Worm (Caenorhabditis elegans) whole organism, young adult: Measurements from ENCODE around the gene F32D8.14.

ENCODE experiments used
- B0336.3 ChIP-seq: fragments of 200-800 bp; sonication (Bioruptor generic); IDR thresholded peaks from 2 replicates; pipeline ENCODE4 v1.3.6; 2022; ENCODE audit warnings: missing genetic modification characterization, missing compliant biosample characterization
- F10E7.11 ChIP-seq: sonication (generic microtip); optimal IDR thresholded peaks from 2 replicates; lab custom pipeline; 2017; ENCODE audit warnings: mild to moderate bottlenecking, missing genetic modification characterization, moderate library complexity, missing compliant biosample characterization
- F49E8.2 ChIP-seq: sonication (generic microtip); optimal IDR thresholded peaks from 3 replicates; lab custom pipeline; 2017; ENCODE audit warnings: missing genetic modification characterization, mild to moderate bottlenecking, missing compliant biosample characterization, antibody characterized with exemption, moderate library complexity; ENCODE audit not compliant: insufficient read depth
- F57A8.1 ChIP-seq: fragments of 200-800 bp; sonication (Bioruptor generic); optimal IDR thresholded peaks from 2 replicates; lab custom pipeline; 2018; ENCODE audit warnings: mild to moderate bottlenecking, missing genetic modification characterization, moderate library complexity, missing compliant biosample characterization
- K11D2.4 ChIP-seq: fragments of 200-800 bp; sonication (Bioruptor generic); IDR thresholded peaks from 2 replicates; pipeline ENCODE4 v1.3.6; 2022; ENCODE audit warnings: missing genetic modification reagents, missing genetic modification characterization, missing compliant biosample characterization
- Y53G8AR.9 ChIP-seq: fragments of 200-800 bp; sonication (Bioruptor generic); conservative IDR thresholded peaks from 2 replicates; pipeline ENCODE4 v1.3.6; 2022; ENCODE audit warnings: missing genetic modification reagents, missing genetic modification characterization, missing compliant biosample characterization
- Y67H2A.10 ChIP-seq: fragments of 200-800 bp; sonication (Bioruptor generic); conservative IDR thresholded peaks from 2 replicates; pipeline ENCODE4 v1.3.6; 2022; ENCODE audit warnings: missing genetic modification reagents, missing genetic modification characterization, missing compliant biosample characterization
- aptf-3 ChIP-seq: fragments of 200-800 bp; sonication (Bioruptor generic); IDR thresholded peaks from 2 replicates; pipeline ENCODE4 v1.3.6; 2022; ENCODE audit warnings: missing genetic modification characterization, missing compliant biosample characterization
- atf-7 ChIP-seq: sonication (generic microtip); optimal IDR thresholded peaks from 2 replicates; lab custom pipeline; 2017; ENCODE audit warnings: mild to moderate bottlenecking, missing genetic modification characterization, missing compliant biosample characterization
- attf-3 ChIP-seq: fragments of 200-800 bp; sonication (Bioruptor generic); conservative IDR thresholded peaks from 2 replicates; pipeline ENCODE4 v1.3.6; 2022; ENCODE audit warnings: missing genetic modification reagents, missing genetic modification characterization, missing compliant biosample characterization
- attf-6 ChIP-seq: fragments of 200-800 bp; sonication (Bioruptor generic); IDR thresholded peaks from 2 replicates; pipeline ENCODE4 v1.3.6; 2022; ENCODE audit warnings: missing genetic modification reagents, missing genetic modification characterization, missing compliant biosample characterization
- bed-1 ChIP-seq: fragments of 200-800 bp; sonication (Bioruptor generic); IDR thresholded peaks from 2 replicates; pipeline ENCODE4 v1.3.6; 2022; ENCODE audit warnings: missing genetic modification reagents, missing genetic modification characterization, missing compliant biosample characterization
- ceh-100 ChIP-seq: fragments of 200-800 bp; sonication (Bioruptor generic); IDR thresholded peaks from 2 replicates; pipeline ENCODE4 v1.3.6; 2022; ENCODE audit warnings: missing genetic modification reagents, missing genetic modification characterization, missing compliant biosample characterization
- ceh-40 ChIP-seq: fragments of 200-800 bp; sonication (Bioruptor generic); IDR thresholded peaks from 2 replicates; pipeline ENCODE4 v1.3.6; 2022; ENCODE audit warnings: missing genetic modification characterization, missing compliant biosample characterization
- die-1 ChIP-seq: sonication (generic microtip); optimal IDR thresholded peaks from 2 replicates; lab custom pipeline; 2016; ENCODE audit warnings: missing genotype, mild to moderate bottlenecking, missing genetic modification characterization, missing compliant biosample characterization
- dpff-1 ChIP-seq: sonication (generic microtip); optimal IDR thresholded peaks from 2 replicates; lab custom pipeline; 2017; ENCODE audit warnings: mild to moderate bottlenecking, missing genetic modification characterization, missing compliant biosample characterization
- egl-44 ChIP-seq: fragments of 200-800 bp; sonication (Bioruptor generic); IDR thresholded peaks from 2 replicates; pipeline ENCODE4 v1.3.6; 2022; ENCODE audit warnings: missing genetic modification reagents, missing genetic modification characterization, missing compliant biosample characterization
- egrh-3 ChIP-seq: fragments of 200-800 bp; sonication (Bioruptor generic); IDR thresholded peaks from 2 replicates; pipeline ENCODE4 v1.3.6; 2022; ENCODE audit warnings: missing genetic modification reagents, missing genetic modification characterization, missing compliant biosample characterization
- gei-17 ChIP-seq: fragments of 200-800 bp; sonication (Bioruptor generic); optimal IDR thresholded peaks from 2 replicates; lab custom pipeline; 2018; ENCODE audit warnings: mild to moderate bottlenecking, missing genetic modification characterization, missing compliant biosample characterization
- him-1 ChIP-seq: sonication (generic microtip); optimal IDR thresholded peaks from 2 replicates; lab custom pipeline; 2016; ENCODE audit warnings: missing genotype, missing genetic modification reagents, missing genetic modification characterization, missing compliant biosample characterization
- hmg-20 ChIP-seq: fragments of 200-800 bp; sonication (Bioruptor generic); IDR thresholded peaks from 2 replicates; pipeline ENCODE4 v1.3.6; 2022; ENCODE audit warnings: missing genetic modification reagents, missing genetic modification characterization, missing compliant biosample characterization
- hsf-1 ChIP-seq: fragments of 200-800 bp; sonication (Bioruptor generic); IDR thresholded peaks from 2 replicates; pipeline ENCODE4 v1.3.6; 2022; ENCODE audit warnings: missing genetic modification reagents, missing genetic modification characterization, missing compliant biosample characterization
- lag-1 ChIP-seq: fragments of 200-800 bp; sonication (Bioruptor generic); IDR thresholded peaks from 2 replicates; pipeline ENCODE4 v1.3.6; 2022; ENCODE audit warnings: missing genetic modification reagents, missing genetic modification characterization, missing compliant biosample characterization
- lin-35 ChIP-seq, 3 experiments: fragments of 150-350 bp in 2 of 3; sonication (generic microtip) in 1 of 3; optimal IDR thresholded peaks; 2 replicates each; lab custom pipeline; 2014 to 2018; ENCODE audit warnings: missing biosample characterization in 3 of 3, missing genetic modification characterization in 3 of 3, missing genetic modification reagents in 3 of 3
- lin-40 ChIP-seq: sonication (generic microtip); optimal IDR thresholded peaks from 2 replicates; lab custom pipeline; 2016; ENCODE audit warnings: missing genetic modification characterization, mild to moderate bottlenecking, missing compliant biosample characterization, missing genotype, missing genetic modification reagents
- lin-54 ChIP-seq: fragments of 200-800 bp; sonication (Bioruptor generic); optimal IDR thresholded peaks from 2 replicates; lab custom pipeline; 2018; ENCODE audit warnings: mild to moderate bottlenecking, missing genetic modification characterization, missing compliant biosample characterization
- lir-1 ChIP-seq: fragments of 200-800 bp; sonication (Bioruptor generic); conservative IDR thresholded peaks from 2 replicates; pipeline ENCODE4 v1.3.6; 2022; ENCODE audit warnings: missing genetic modification reagents, missing genetic modification characterization, missing compliant biosample characterization
- lsy-27 ChIP-seq: sonication (generic microtip); optimal IDR thresholded peaks from 2 replicates; lab custom pipeline; 2017; ENCODE audit warnings: missing genetic modification characterization, mild to moderate bottlenecking, missing compliant biosample characterization, antibody characterized with exemption, missing genotype, borderline replicate concordance; ENCODE audit not compliant: insufficient read depth
- nfyb-1 ChIP-seq: fragments of 200-800 bp; sonication (Bioruptor generic); IDR thresholded peaks from 2 replicates; pipeline ENCODE4 v1.3.6; 2022; ENCODE audit warnings: missing genetic modification reagents, missing genetic modification characterization, missing compliant biosample characterization
- nhr-120 ChIP-seq: fragments of 200-800 bp; sonication (Bioruptor generic); IDR thresholded peaks from 2 replicates; pipeline ENCODE4 v1.3.6; 2022; ENCODE audit warnings: missing genetic modification characterization, missing compliant biosample characterization
- nhr-80 ChIP-seq: sonication (generic microtip); optimal IDR thresholded peaks from 2 replicates; lab custom pipeline; 2016; ENCODE audit warnings: missing genetic modification characterization, missing compliant biosample characterization
- repo-1 ChIP-seq: sonication (generic microtip); optimal IDR thresholded peaks from 2 replicates; lab custom pipeline; 2017; ENCODE audit warnings: mild to moderate bottlenecking, missing genetic modification characterization, missing compliant biosample characterization
- sea-2 ChIP-seq: fragments of 200-800 bp; sonication (Bioruptor generic); IDR thresholded peaks from 2 replicates; pipeline ENCODE4 v1.3.6; 2022; ENCODE audit warnings: missing genetic modification characterization, missing compliant biosample characterization
- snpc-1.1 ChIP-seq: sonication (generic microtip); optimal IDR thresholded peaks from 2 replicates; lab custom pipeline; 2017; ENCODE audit warnings: missing genetic modification characterization, mild to moderate bottlenecking, missing compliant biosample characterization, antibody characterized with exemption, moderate library complexity, missing genotype, missing genetic modification reagents; ENCODE audit not compliant: insufficient read depth
- sptf-2 ChIP-seq: fragments of 200-800 bp; sonication (Bioruptor generic); optimal IDR thresholded peaks from 2 replicates; lab custom pipeline; 2018; ENCODE audit warnings: mild to moderate bottlenecking, missing genetic modification characterization, missing compliant biosample characterization
- unc-130 ChIP-seq: sonication (generic microtip); optimal IDR thresholded peaks from 2 replicates; lab custom pipeline; 2016; ENCODE audit warnings: missing genetic modification reagents, missing genetic modification characterization, missing compliant biosample characterization
- zim-3 ChIP-seq: sonication (generic microtip); optimal IDR thresholded peaks from 2 replicates; lab custom pipeline; 2017; ENCODE audit warnings: mild to moderate bottlenecking, missing genetic modification characterization, moderate library complexity, missing compliant biosample characterization
- ztf-22 ChIP-seq: fragments of 200-800 bp; sonication (Bioruptor generic); optimal IDR thresholded peaks from 2 replicates; lab custom pipeline; 2018; ENCODE audit warnings: mild to moderate bottlenecking, missing genetic modification characterization, moderate library complexity, missing compliant biosample characterization

The F32D8.14 gene

ce11 chrV:10877808-10878600, 16.6 kb downstream of the F32D8.14 start:
- TF ChIP-seq ztf-22 (GFP tag; lab: Kevin White, UChicago) (peak; percentile 25), gei-17 (GFP tag; lab: Kevin White, UChicago) (no peak), hmg-20 (GFP tag; lab: Robert Waterston, UW) (no peak), nhr-80 (peak; percentile 86), repo-1 (tag; lab: Kevin White, UChicago) (no peak)

- TF ChIP-seq nhr-120 (no peak), aptf-3 (GFP tag; lab: Robert Waterston, UW) (no peak)
Measured at ce11 chrV:10876512-10876911, 18.1 kb downstream of the F32D8.14 start.

ce11 chrV:10874938-10875599, 19.5 kb downstream of the F32D8.14 start:
- TF ChIP-seq K11D2.4 (GFP tag; lab: Robert Waterston, UW), result no peak

ce11 chrV:10873190-10873589, 21.4 kb downstream of the F32D8.14 start:
- no peak for TF ChIP-seq snpc-1.1 (tag; lab: Kevin White, UChicago)
- no peak for TF ChIP-seq hsf-1
- no peak for TF ChIP-seq sea-2 (GFP tag; lab: Robert Waterston, UW)
- no peak for TF ChIP-seq sptf-2 (GFP tag; lab: Kevin White, UChicago)
- TF ChIP-seq egl-44 (GFP tag; lab: Robert Waterston, UW), result no peak
- TF ChIP-seq attf-6 (GFP tag; lab: Robert Waterston, UW), result no peak
- TF ChIP-seq lsy-27 (tag; lab: Kevin White, UChicago), result no peak
- no peak for TF ChIP-seq B0336.3 (GFP tag; lab: Robert Waterston, UW)
- TF ChIP-seq dpff-1 (tag; lab: Kevin White, UChicago), result no peak

ce11 chrV:10871457-10871861, 23.1 kb downstream of the F32D8.14 start:
- TF ChIP-seq lsy-27 (tag; lab: Kevin White, UChicago) (no peak), lir-1 (GFP tag; lab: Robert Waterston, UW) (no peak), attf-3 (GFP tag; lab: Robert Waterston, UW) (no peak), snpc-1.1 (tag; lab: Kevin White, UChicago) (no peak), Y53G8AR.9 (no peak), lin-40 (tag; lab: Kevin White, UChicago) (peak; percentile 74), unc-130 (GFP tag; lab: Kevin White, UChicago) (no peak), K11D2.4 (GFP tag; lab: Robert Waterston, UW) (peak; percentile 51; the same call in 1 of the 2 replicates), ceh-100 (GFP tag; lab: Robert Waterston, UW) (no peak), bed-1 (GFP tag; lab: Robert Waterston, UW) (no peak), Y67H2A.10 (GFP tag; lab: Robert Waterston, UW) (no peak), lin-35 (GFP tag; optimal IDR thresholded peaks at IDR 0.05; lab: Kevin White, UChicago) (peak in 1 of 3 experiments; percentile 52), atf-7 (peak; percentile 19), ztf-22 (GFP tag; lab: Kevin White, UChicago) (no peak), zim-3 (tag; lab: Kevin White, UChicago) (no peak), F10E7.11 (tag; lab: Kevin White, UChicago) (no peak), lag-1 (GFP tag; lab: Robert Waterston, UW) (no peak), ceh-40 (no peak), F57A8.1 (no peak), nfyb-1 (GFP tag; lab: Robert Waterston, UW) (no peak), egrh-3 (GFP tag; lab: Robert Waterston, UW) (no peak), lin-54 (no peak), nhr-120 (no peak), die-1 (tag; lab: Kevin White, UChicago) (peak; percentile 46), him-1 (tag; lab: Kevin White, UChicago) (no peak), F49E8.2 (tag; lab: Kevin White, UChicago) (no peak)
